Fruit fly (Drosophila melanogaster) whole organism, embryonic: ENCODE results near the gene Ir64a.
A peak's percentile ranks its signal among the peaks of the same experiment; 100 is the strongest.

Source experiments
- Bgb ChIP-seq: fragments of 200-800 bp; sonication (Bioruptor generic); IDR thresholded peaks from 2 replicates; pipeline ENCODE4 v1.3.6; 2022; ENCODE audit warnings: missing biosample characterization, missing genetic modification characterization; ENCODE audit not compliant: partially characterized antibody
- CG11085 ChIP-seq: fragments of 200-800 bp; sonication (Bioruptor generic); IDR thresholded peaks from 2 replicates; pipeline ENCODE4 v1.3.6; 2022; ENCODE audit warnings: missing biosample characterization, missing genetic modification characterization
- CG11093 ChIP-seq: fragments of 200-800 bp; sonication (Bioruptor generic); IDR thresholded peaks from 3 replicates; pipeline ENCODE4 v1.3.6; 2022; ENCODE audit warnings: missing biosample characterization, missing genetic modification characterization
- CG12155 ChIP-seq: fragments of 200-800 bp; sonication (Bioruptor generic); optimal IDR thresholded peaks from 3 replicates; lab custom pipeline; 2016; ENCODE audit warnings: missing biosample characterization, missing genetic modification characterization
- CG12236 ChIP-seq: fragments of 200-800 bp; sonication (Bioruptor generic); optimal IDR thresholded peaks from 2 replicates; lab custom pipeline; 2016; ENCODE audit warnings: missing biosample characterization, missing genetic modification characterization
- CG12659 ChIP-seq: fragments of 200-800 bp; sonication (Bioruptor generic); optimal IDR thresholded peaks from 3 replicates; lab custom pipeline; 2017; ENCODE audit warnings: mild to moderate bottlenecking, missing biosample characterization, missing genetic modification reagents, missing genetic modification characterization
- CG13287 ChIP-seq: fragments of 200-800 bp; sonication (Bioruptor generic); IDR thresholded peaks from 2 replicates; pipeline ENCODE4 v1.3.6; 2022; ENCODE audit warnings: missing biosample characterization, missing genetic modification characterization; ENCODE audit not compliant: partially characterized antibody
- CG14050 ChIP-seq: fragments of 200-800 bp; sonication (Bioruptor generic); IDR thresholded peaks from 3 replicates; pipeline ENCODE4 v1.3.6; 2022; ENCODE audit warnings: missing biosample characterization, missing genetic modification characterization
- CG15011 ChIP-seq: fragments of 200-800 bp; sonication (Bioruptor generic); optimal IDR thresholded peaks from 3 replicates; lab custom pipeline; 2018; ENCODE audit warnings: missing biosample characterization, mild to moderate bottlenecking, missing genetic modification characterization
- CG1529 ChIP-seq: fragments of 200-800 bp; sonication (Bioruptor generic); optimal IDR thresholded peaks from 3 replicates; lab custom pipeline; 2018; ENCODE audit warnings: missing biosample characterization, missing genetic modification characterization
- CG16813 ChIP-seq: fragments of 200-800 bp; sonication (Bioruptor generic); IDR thresholded peaks from 3 replicates; pipeline ENCODE4 v1.3.6; 2022; ENCODE audit warnings: missing biosample characterization, missing genetic modification characterization; ENCODE audit not compliant: partially characterized antibody
- CG16815 ChIP-seq: fragments of 200-800 bp; sonication (Bioruptor generic); optimal IDR thresholded peaks from 3 replicates; lab custom pipeline; 2017; ENCODE audit warnings: missing biosample characterization, mild to moderate bottlenecking, missing genetic modification characterization
- CG18011 ChIP-seq: fragments of 200-800 bp; sonication (Bioruptor generic); optimal IDR thresholded peaks from 2 replicates; lab custom pipeline; 2017; ENCODE audit warnings: missing biosample characterization, missing genetic modification characterization, mild to moderate bottlenecking, moderate library complexity, missing genotype
- CG2889 ChIP-seq: fragments of 200-800 bp; sonication (Bioruptor generic); IDR thresholded peaks from 3 replicates; pipeline ENCODE4 v1.3.6; 2022; ENCODE audit warnings: missing biosample characterization, missing genetic modification characterization
- CG31441 ChIP-seq: fragments of 200-800 bp; sonication (Bioruptor generic); IDR thresholded peaks from 2 replicates; pipeline ENCODE4 v1.3.6; 2022; ENCODE audit warnings: missing biosample characterization, missing genetic modification characterization
- CG32532 ChIP-seq: fragments of 200-800 bp; sonication (Bioruptor generic); IDR thresholded peaks from 2 replicates; pipeline ENCODE4 v1.3.6; 2022; ENCODE audit warnings: missing biosample characterization, missing genetic modification characterization
- CG3281 ChIP-seq: fragments of 200-800 bp; sonication (Bioruptor generic); optimal IDR thresholded peaks from 3 replicates; lab custom pipeline; 2017; ENCODE audit warnings: missing biosample characterization, mild to moderate bottlenecking, missing genetic modification characterization
- CG33557 ChIP-seq: fragments of 200-800 bp; sonication (Bioruptor generic); optimal IDR thresholded peaks from 2 replicates; lab custom pipeline; 2019; ENCODE audit warnings: missing biosample characterization, mild to moderate bottlenecking, missing genetic modification characterization, moderate library complexity
- CG6854 ChIP-seq: fragments of 200-800 bp; sonication (Bioruptor generic); optimal IDR thresholded peaks from 3 replicates; lab custom pipeline; 2017; ENCODE audit warnings: missing biosample characterization, mild to moderate bottlenecking, missing genetic modification characterization
- CG7372 ChIP-seq: fragments of 200-800 bp; sonication (Bioruptor generic); IDR thresholded peaks from 2 replicates; pipeline ENCODE4 v1.3.6; 2022; ENCODE audit warnings: missing biosample characterization, missing genetic modification characterization
- E2f1 ChIP-seq: fragments of 200-800 bp; sonication (Bioruptor generic); IDR thresholded peaks from 2 replicates; pipeline ENCODE4 v1.3.6; 2022; ENCODE audit warnings: missing biosample characterization, missing genetic modification characterization
- Eip74EF ChIP-seq, 2 experiments: fragments of 200-800 bp in 1 of 2; fragments of >200 bp in 1 of 2; sonication (Bioruptor generic) in 1 of 2; optimal IDR thresholded peaks; 2 replicates each; lab custom pipeline; 2017 to 2019; ENCODE audit warnings: missing biosample characterization in 2 of 2, missing genetic modification characterization in 2 of 2, mild to moderate bottlenecking in 1 of 2, moderate library complexity in 1 of 2
- Elba2 ChIP-seq: fragments of 200-800 bp; sonication (Bioruptor generic); optimal IDR thresholded peaks from 3 replicates; lab custom pipeline; 2016; ENCODE audit warnings: missing biosample characterization, missing genetic modification characterization
- Ets65A ChIP-seq: fragments of 200-800 bp; sonication (Bioruptor generic); peaks from one replicate; lab custom pipeline; 2016; ENCODE audit warnings: missing biosample characterization, missing genetic modification characterization
- Max ChIP-seq: fragments of 200-800 bp; sonication (Bioruptor generic); optimal IDR thresholded peaks from 2 replicates; lab custom pipeline; 2016; ENCODE audit warnings: missing biosample characterization, mild to moderate bottlenecking, missing genetic modification characterization
- Nf-YA ChIP-seq: fragments of 200-800 bp; sonication (Bioruptor generic); IDR thresholded peaks from 2 replicates; pipeline ENCODE4 v1.3.6; 2022; ENCODE audit warnings: missing biosample characterization, missing genetic modification characterization
- Oaz ChIP-seq: fragments of 200-800 bp; sonication (Bioruptor generic); IDR thresholded peaks from 2 replicates; pipeline ENCODE4 v1.3.6; 2022; ENCODE audit warnings: missing biosample characterization, missing genetic modification characterization
- Sin3A ChIP-seq: fragments of >200 bp; optimal IDR thresholded peaks from 2 replicates; lab custom pipeline; 2018
- Sry-β ChIP-seq: fragments of 200-800 bp; sonication (Bioruptor generic); optimal IDR thresholded peaks from 2 replicates; lab custom pipeline; 2018; ENCODE audit warnings: missing biosample characterization, mild to moderate bottlenecking, missing genetic modification characterization, moderate library complexity
- Xrp1 ChIP-seq: fragments of 200-800 bp; sonication (Bioruptor generic); IDR thresholded peaks from 2 replicates; pipeline ENCODE4 v1.3.6; 2022; ENCODE audit warnings: missing biosample characterization, missing genetic modification characterization
- bcd ChIP-seq: fragments of 200-800 bp; sonication (Bioruptor generic); optimal IDR thresholded peaks from 2 replicates; lab custom pipeline; 2017; ENCODE audit warnings: missing biosample characterization, mild to moderate bottlenecking, missing genetic modification characterization
- cato ChIP-seq: fragments of 200-800 bp; sonication (Bioruptor generic); optimal IDR thresholded peaks from 2 replicates; lab custom pipeline; 2016; ENCODE audit warnings: missing biosample characterization, missing genetic modification characterization, borderline replicate concordance
- da ChIP-seq: fragments of 200-800 bp; sonication (Bioruptor generic); optimal IDR thresholded peaks from 2 replicates; lab custom pipeline; 2016; ENCODE audit warnings: missing biosample characterization, missing genetic modification characterization
- dm ChIP-seq: fragments of 200-800 bp; sonication (Bioruptor generic); optimal IDR thresholded peaks from 3 replicates; lab custom pipeline; 2016; ENCODE audit warnings: missing biosample characterization, missing genetic modification characterization
- dysf ChIP-seq: fragments of 200-800 bp; sonication (Bioruptor generic); IDR thresholded peaks from 3 replicates; pipeline ENCODE4 v1.3.6; 2022; ENCODE audit warnings: missing biosample characterization, missing genetic modification characterization
- emc ChIP-seq: fragments of 200-800 bp; sonication (Bioruptor generic); optimal IDR thresholded peaks from 2 replicates; lab custom pipeline; 2016; ENCODE audit warnings: missing biosample characterization, missing genetic modification characterization
- ham ChIP-seq: fragments of 200-800 bp; sonication (Bioruptor generic); IDR thresholded peaks from 2 replicates; pipeline ENCODE4 v1.3.6; 2022; ENCODE audit warnings: missing biosample characterization, missing genetic modification characterization
- jing ChIP-seq: fragments of 200-800 bp; sonication (Bioruptor generic); optimal IDR thresholded peaks from 2 replicates; lab custom pipeline; 2018; ENCODE audit warnings: missing biosample characterization, mild to moderate bottlenecking, missing genetic modification characterization
- kah ChIP-seq: fragments of 200-800 bp; sonication (Bioruptor generic); optimal IDR thresholded peaks from 2 replicates; lab custom pipeline; 2018; ENCODE audit warnings: missing biosample characterization, mild to moderate bottlenecking, missing genetic modification characterization
- kay ChIP-seq: fragments of 200-800 bp; sonication (Bioruptor generic); optimal IDR thresholded peaks from 2 replicates; lab custom pipeline; 2016; ENCODE audit warnings: missing biosample characterization, missing genetic modification characterization
- knrl ChIP-seq: fragments of 200-800 bp; sonication (Bioruptor generic); IDR thresholded peaks from 3 replicates; pipeline ENCODE4 v1.3.6; 2022; ENCODE audit warnings: missing biosample characterization, missing genetic modification characterization; ENCODE audit not compliant: partially characterized antibody
- luna ChIP-seq: fragments of 200-800 bp; sonication (Bioruptor generic); optimal IDR thresholded peaks from 2 replicates; lab custom pipeline; 2016; ENCODE audit warnings: missing biosample characterization, missing genetic modification characterization
- nmo ChIP-seq: fragments of 200-800 bp; sonication (Bioruptor generic); optimal IDR thresholded peaks from 2 replicates; lab custom pipeline; 2018; ENCODE audit warnings: missing biosample characterization, mild to moderate bottlenecking, missing genetic modification characterization, moderate library complexity
- peb ChIP-seq: fragments of 200-800 bp; sonication (Bioruptor generic); IDR thresholded peaks from 2 replicates; pipeline ENCODE4 v1.3.6; 2022; ENCODE audit warnings: missing biosample characterization, missing genetic modification characterization
- sens-2 ChIP-seq: fragments of 200-800 bp; sonication (Bioruptor generic); IDR thresholded peaks from 2 replicates; pipeline ENCODE4 v1.3.6; 2022; ENCODE audit warnings: missing biosample characterization, missing genetic modification characterization
- sna ChIP-seq: fragments of 200-800 bp; sonication (Bioruptor generic); IDR thresholded peaks from 2 replicates; pipeline ENCODE4 v1.3.6; 2022; ENCODE audit warnings: missing biosample characterization, missing genetic modification characterization; ENCODE audit not compliant: partially characterized antibody
- sob ChIP-seq: fragments of 200-800 bp; sonication (Bioruptor generic); IDR thresholded peaks from 2 replicates; pipeline ENCODE4 v1.3.6; 2022; ENCODE audit warnings: missing biosample characterization, missing genetic modification characterization
- trem ChIP-seq: fragments of 200-800 bp; optimal IDR thresholded peaks from 3 replicates; lab custom pipeline; 2019; ENCODE audit warnings: missing biosample characterization, mild to moderate bottlenecking, missing genetic modification characterization, moderate library complexity
- yki ChIP-seq: fragments of >200 bp; optimal IDR thresholded peaks from 3 replicates; lab custom pipeline; 2018
- zen ChIP-seq: fragments of 200-800 bp; sonication (Bioruptor generic); optimal IDR thresholded peaks from 3 replicates; lab custom pipeline; 2018; ENCODE audit warnings: missing biosample characterization, mild to moderate bottlenecking, missing genetic modification characterization, moderate library complexity

The Ir64a gene

DNA sequence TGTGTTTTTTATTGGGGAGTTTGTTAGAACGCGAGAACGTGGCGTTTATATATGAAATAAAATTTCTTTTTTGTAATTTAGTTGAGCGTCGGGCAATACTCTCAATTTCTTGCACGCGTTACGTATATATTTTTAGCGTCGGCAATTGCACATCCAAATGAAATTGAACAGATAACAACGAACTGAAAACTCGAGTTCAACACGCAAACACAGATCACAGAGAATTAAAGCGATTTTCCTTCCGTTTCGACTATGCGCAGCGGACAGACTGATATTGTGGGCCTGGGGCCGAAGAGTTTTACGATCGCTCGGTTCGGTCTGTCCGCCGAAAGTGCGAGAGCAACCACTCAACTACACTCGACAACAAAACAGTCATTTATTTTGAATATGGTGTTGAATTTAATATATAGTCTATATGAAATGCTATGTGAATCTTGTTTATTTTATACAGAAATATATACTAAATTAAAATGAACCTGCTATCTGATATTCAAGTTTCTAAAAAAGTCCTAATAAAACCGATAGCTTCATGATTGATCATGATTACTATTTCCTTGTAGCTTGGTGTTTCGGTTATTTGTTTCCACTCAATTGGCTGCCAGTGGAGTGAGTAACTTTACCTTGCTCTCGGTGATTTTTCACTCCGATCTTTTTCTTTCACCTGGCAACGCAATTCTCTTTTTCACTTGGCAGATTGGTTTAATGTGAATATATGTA, 27.4 kb downstream of the Ir64a start, which contains the start of gene CG46456 (continued):
- TF ChIP-seq knrl = no peak
- TF ChIP-seq sob = peak; percentile 92
- no peak for TF ChIP-seq Elba2
- peak; percentile 88 for TF ChIP-seq CG12155 (GFP tag; lab: Kevin White, UChicago)
- TF ChIP-seq cato (GFP tag; lab: Kevin White, UChicago) = peak; percentile 75
- TF ChIP-seq jing (GFP tag; lab: Kevin White, UChicago) = peak; percentile 68
- no peak for TF ChIP-seq emc (GFP tag; lab: Kevin White, UChicago)
- peak; percentile 96 for TF ChIP-seq dysf (GFP tag; lab: Robert Waterston, UW)
- no peak for TF ChIP-seq Sin3A (lab: Kevin White, UChicago)
- no peak for TF ChIP-seq sna (GFP tag; lab: Robert Waterston, UW)
- peak; percentile 72 for TF ChIP-seq kay
- TF ChIP-seq CG11093 (GFP tag; lab: Robert Waterston, UW) = peak; percentile 85
- TF ChIP-seq CG1529 = peak; percentile 90
- TF ChIP-seq Eip74EF (GFP tag; optimal IDR thresholded peaks at IDR 0.05; lab: Kevin White, UChicago) = peak in 1 of 2 experiments; percentile 95
- peak; percentile 96 for TF ChIP-seq CG6854
- TF ChIP-seq zen (tag; lab: Kevin White, UChicago) = peak; percentile 93
- TF ChIP-seq CG11085 = peak; percentile 70; the same call in 1 of the 2 replicates
- TF ChIP-seq CG16815 (GFP tag; lab: Kevin White, UChicago) = peak; percentile 88
- peak; percentile 67 for TF ChIP-seq CG13287 (GFP tag; lab: Robert Waterston, UW)
- TF ChIP-seq CG2889 (GFP tag; lab: Robert Waterston, UW) = peak; percentile 98
- TF ChIP-seq Bgb = peak; percentile 63
- TF ChIP-seq CG7372 (GFP tag; lab: Robert Waterston, UW) = peak; percentile 89
- peak; percentile 92 for TF ChIP-seq bcd (GFP tag; lab: Kevin White, UChicago)
- TF ChIP-seq Oaz (GFP tag; lab: Robert Waterston, UW) = peak; percentile 82
- peak; percentile 89 for TF ChIP-seq Max
- peak; percentile 78 for TF ChIP-seq Nf-YA
- peak; percentile 88 for TF ChIP-seq CG14050
- TF ChIP-seq da = peak; percentile 36
- TF ChIP-seq ham = no peak
- peak; percentile 49; the same call in 1 of the 3 replicates for TF ChIP-seq CG16813
- no peak for TF ChIP-seq Ets65A (GFP tag; lab: Kevin White, UChicago)
- peak; percentile 97 for TF ChIP-seq CG3281 (GFP tag; lab: Kevin White, UChicago)
- TF ChIP-seq nmo (GFP tag; lab: Kevin White, UChicago) = peak; percentile 96
- TF ChIP-seq CG12236 (GFP tag; lab: Kevin White, UChicago) = peak; percentile 34
- TF ChIP-seq CG32532 (GFP tag; lab: Robert Waterston, UW) = peak; percentile 96
- TF ChIP-seq CG33557 (GFP tag; lab: Kevin White, UChicago) = peak; percentile 94
- peak; percentile 47 for TF ChIP-seq Sry-β
- peak; percentile 68; the same call in 1 of the 2 replicates for TF ChIP-seq peb (GFP tag; lab: Robert Waterston, UW)
- TF ChIP-seq CG15011 (GFP tag; lab: Kevin White, UChicago) = peak; percentile 92
- peak; percentile 89 for TF ChIP-seq kah
- peak; percentile 99 for TF ChIP-seq CG31441
- TF ChIP-seq E2f1 = peak; percentile 91
- no peak for TF ChIP-seq luna (GFP tag; lab: Kevin White, UChicago)
- peak; percentile 95 for TF ChIP-seq CG12659 (GFP tag; lab: Kevin White, UChicago)
- peak; percentile 77 for TF ChIP-seq sens-2 (GFP tag; lab: Robert Waterston, UW)
- peak; percentile 96 for TF ChIP-seq trem (tag; lab: Kevin White, UChicago)
- no peak for TF ChIP-seq yki
- peak; percentile 97 for TF ChIP-seq Xrp1 (GFP tag; lab: Robert Waterston, UW)
- peak; percentile 78 for TF ChIP-seq CG18011 (GFP tag; lab: Kevin White, UChicago)
- TF ChIP-seq dm = peak; percentile 2
